Fruit fly (Drosophila melanogaster): Measurements from ENCODE around the gene CG14218.

The CG14218 gene

dm6 chrX:19597684-19598363 is 16.0 kb upstream of the CG14218 start, which contains the start of gene RpS10b (continued):
- TF ChIP-seq CG12391 (tag; optimal IDR thresholded peaks at IDR 0.05) (peak; percentile 87), CG11504 (tag; optimal IDR thresholded peaks at IDR 0.05) (peak; percentile 77), CG8765 (GFP tag; IDR thresholded peaks at IDR 0.05) (peak; percentile 29; the same call in 1 of the 2 replicates), bsh (GFP tag; optimal IDR thresholded peaks at IDR 0.05) (peak; percentile 65 to 71), CG10274 (GFP tag; optimal IDR thresholded peaks at IDR 0.05) (peak; percentile 89)

- TF ChIP-seq D19B (GFP tag; optimal IDR thresholded peaks at IDR 0.05) (peak; percentile 53), CG9797 (GFP tag; optimal IDR thresholded peaks at IDR 0.05) (no peak), bcd (GFP tag; optimal IDR thresholded peaks at IDR 0.05) (no peak), CG15269 (tag; optimal IDR thresholded peaks at IDR 0.05) (no peak), chinmo (GFP tag; IDR thresholded peaks at IDR 0.05; ENCODE audit: partially characterized antibody) (no peak), CG18011 (GFP tag; optimal IDR thresholded peaks at IDR 0.05) (no peak), CG4820 (GFP tag; optimal IDR thresholded peaks at IDR 0.05) (no peak), CG18619 (GFP tag; optimal IDR thresholded peaks at IDR 0.05) (no peak), Sry-β (GFP tag; optimal IDR thresholded peaks at IDR 0.05) (peak; percentile 48), Dbx (GFP tag; IDR thresholded peaks at IDR 0.05) (no peak), Ets65A (GFP tag) (no peak), CG7928 (GFP tag; optimal IDR thresholded peaks at IDR 0.05) (no peak), H2.0 (GFP tag; IDR thresholded peaks at IDR 0.05) (peak; percentile 15; the same call in 1 of the 2 replicates), CG7786 (GFP tag; optimal IDR thresholded peaks at IDR 0.05) (no peak), schlank (tag; optimal IDR thresholded peaks at IDR 0.05) (no peak), H15 (GFP tag; IDR thresholded peaks at IDR 0.05) (no peak), tll (GFP tag; optimal IDR thresholded peaks at IDR 0.05) (no peak), Bteb2 (GFP tag; optimal IDR thresholded peaks at IDR 0.05) (no peak), CG5245 (GFP tag; optimal IDR thresholded peaks at IDR 0.05) (peak; percentile 60), CG9817 (tag; optimal IDR thresholded peaks at IDR 0.05) (no peak), ind (GFP tag; optimal IDR thresholded peaks at IDR 0.05) (no peak), tna (GFP tag; IDR thresholded peaks at IDR 0.05; ENCODE audit: partially characterized antibody) (no peak), so (GFP tag; IDR thresholded peaks at IDR 0.05) (no peak), Dp (GFP tag; optimal IDR thresholded peaks at IDR 0.05) (no peak), CG32767 (GFP tag; IDR thresholded peaks at IDR 0.05) (no peak), Dad (GFP tag; optimal IDR thresholded peaks at IDR 0.05) (no peak), tap (tag; optimal IDR thresholded peaks at IDR 0.05) (no peak), CG15514 (GFP tag; optimal IDR thresholded peaks at IDR 0.05) (peak; percentile 59), cg (GFP tag; optimal IDR thresholded peaks at IDR 0.05) (no peak), Hey (tag; optimal IDR thresholded peaks at IDR 0.05) (no peak), Med (GFP tag) (peak; percentile 9), CG3163 (GFP tag; optimal IDR thresholded peaks at IDR 0.05) (no peak), Asciz (GFP tag; optimal IDR thresholded peaks at IDR 0.05) (no peak)
These were observed 14.1 kb upstream of the CG14218 start for dm6 chrX:19595862-19596261.

- TF ChIP-seq grn (GFP tag; optimal IDR thresholded peaks at IDR 0.05) (peak; percentile 28), Sry-δ (GFP tag; optimal IDR thresholded peaks at IDR 0.05) (no peak), tin (GFP tag; optimal IDR thresholded peaks at IDR 0.05) (no peak), sug (tag; optimal IDR thresholded peaks at IDR 0.05) (peak; percentile 49), CG34376 (GFP tag; optimal IDR thresholded peaks at IDR 0.05) (peak; percentile 25), exex (tag; optimal IDR thresholded peaks at IDR 0.05) (peak; percentile 73)
These were observed 10.5 kb upstream of the CG14218 start, which contains the start of gene CG14205 for dm6 chrX:19592309-19592708. Gene CG14205, plus strand, starts transcription at chrX:19592609.

Data from whole organism, embryonic.